Fruit fly (Drosophila melanogaster): Measurements from ENCODE around the gene CG13775.

DNA sequence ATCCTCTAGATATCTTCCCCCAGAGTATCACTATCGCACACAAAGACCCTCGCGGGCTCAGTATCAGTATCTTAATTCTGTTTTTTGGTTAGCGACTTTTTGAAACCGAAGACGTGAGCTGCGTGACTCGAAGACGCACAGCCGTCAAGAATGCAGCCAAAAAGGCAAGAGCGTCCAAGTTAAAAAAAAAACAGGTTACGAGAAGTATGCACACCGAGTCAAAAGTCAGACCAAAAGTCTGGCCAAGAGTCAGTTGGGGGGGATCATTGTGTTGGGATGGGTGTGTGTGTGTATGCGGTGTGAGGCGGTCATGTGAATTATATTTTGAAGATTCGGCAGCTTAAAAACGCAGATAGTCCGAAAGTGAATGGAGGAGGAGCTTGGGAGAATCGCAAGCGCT lies 48.7 kb upstream of the CG13775 start:
- TF ChIP-seq Lpt (GFP tag; optimal IDR thresholded peaks at IDR 0.05) (no peak), CG6854 (GFP tag; optimal IDR thresholded peaks at IDR 0.05) (no peak), cyc (GFP tag; optimal IDR thresholded peaks at IDR 0.05) (no peak), CG16779 (tag; optimal IDR thresholded peaks at IDR 0.05) (no peak), CG11294 (GFP tag; IDR thresholded peaks at IDR 0.05) (no peak), CG8319 (GFP tag; optimal IDR thresholded peaks at IDR 0.05) (no peak), CG4318 (GFP tag; optimal IDR thresholded peaks at IDR 0.05) (no peak), Gug (GFP tag; IDR thresholded peaks at IDR 0.05) (no peak)
